Worm (Caenorhabditis elegans) whole organism, young adult: ENCODE results near the gene nhr-36.
A peak's percentile ranks its signal among the peaks of the same experiment; 100 is the strongest.

Source experiments
- B0019.2 ChIP-seq: fragments of 200-800 bp; sonication (Bioruptor generic); conservative IDR thresholded peaks from 2 replicates; pipeline ENCODE4 v1.3.6; 2022; ENCODE audit warnings: missing genetic modification reagents, missing genetic modification characterization, missing compliant biosample characterization
- F23B12.7 ChIP-seq: sonication (generic microtip); optimal IDR thresholded peaks from 2 replicates; lab custom pipeline; 2017; ENCODE audit warnings: missing genetic modification characterization, mild to moderate bottlenecking, missing compliant biosample characterization, antibody characterized with exemption, moderate library complexity; ENCODE audit not compliant: insufficient read depth
- K12H6.12 ChIP-seq: fragments of 200-800 bp; sonication (Bioruptor generic); optimal IDR thresholded peaks from 2 replicates; lab custom pipeline; 2018; ENCODE audit warnings: mild to moderate bottlenecking, missing genetic modification characterization, missing compliant biosample characterization
- Y53F4B.3 ChIP-seq: fragments of 200-800 bp; sonication (Bioruptor generic); IDR thresholded peaks from 2 replicates; pipeline ENCODE4 v1.3.6; 2022; ENCODE audit warnings: missing genetic modification reagents, missing genetic modification characterization, missing compliant biosample characterization
- aptf-3 ChIP-seq: fragments of 200-800 bp; sonication (Bioruptor generic); IDR thresholded peaks from 2 replicates; pipeline ENCODE4 v1.3.6; 2022; ENCODE audit warnings: missing genetic modification characterization, missing compliant biosample characterization
- atf-7 ChIP-seq: sonication (generic microtip); optimal IDR thresholded peaks from 2 replicates; lab custom pipeline; 2017; ENCODE audit warnings: mild to moderate bottlenecking, missing genetic modification characterization, missing compliant biosample characterization
- die-1 ChIP-seq: sonication (generic microtip); optimal IDR thresholded peaks from 2 replicates; lab custom pipeline; 2016; ENCODE audit warnings: missing genotype, mild to moderate bottlenecking, missing genetic modification characterization, missing compliant biosample characterization
- egl-18 ChIP-seq: fragments of 200-800 bp; sonication (Bioruptor generic); IDR thresholded peaks from 2 replicates; pipeline ENCODE4 v1.3.6; 2022; ENCODE audit warnings: missing genetic modification reagents, missing genetic modification characterization, missing compliant biosample characterization
- hmg-1.2 ChIP-seq: fragments of 200-800 bp; sonication (Bioruptor generic); IDR thresholded peaks from 2 replicates; pipeline ENCODE4 v1.3.6; 2022; ENCODE audit warnings: missing genetic modification reagents, missing genetic modification characterization, missing compliant biosample characterization
- lag-1 ChIP-seq: fragments of 200-800 bp; sonication (Bioruptor generic); IDR thresholded peaks from 2 replicates; pipeline ENCODE4 v1.3.6; 2022; ENCODE audit warnings: missing genetic modification reagents, missing genetic modification characterization, missing compliant biosample characterization
- nhr-120 ChIP-seq: fragments of 200-800 bp; sonication (Bioruptor generic); IDR thresholded peaks from 2 replicates; pipeline ENCODE4 v1.3.6; 2022; ENCODE audit warnings: missing genetic modification characterization, missing compliant biosample characterization
- nhr-179 ChIP-seq: sonication (generic microtip); optimal IDR thresholded peaks from 2 replicates; lab custom pipeline; 2016; ENCODE audit warnings: mild to moderate bottlenecking, missing genetic modification characterization, missing compliant biosample characterization
- nhr-27 ChIP-seq: fragments of 200-800 bp; sonication (Bioruptor generic); optimal IDR thresholded peaks from 2 replicates; lab custom pipeline; 2018; ENCODE audit warnings: mild to moderate bottlenecking, missing genetic modification characterization, moderate library complexity, missing compliant biosample characterization
- nhr-80 ChIP-seq: sonication (generic microtip); optimal IDR thresholded peaks from 2 replicates; lab custom pipeline; 2016; ENCODE audit warnings: missing genetic modification characterization, missing compliant biosample characterization
- pbrm-1 ChIP-seq: fragments of 200-800 bp; sonication (Bioruptor generic); IDR thresholded peaks from 2 replicates; pipeline ENCODE4 v1.3.6; 2022; ENCODE audit warnings: missing genetic modification reagents, missing genetic modification characterization, missing compliant biosample characterization
- rpc-1 ChIP-seq, 2 experiments: fragments of 150-350 bp in 1 of 2; sonication (generic microtip) in 1 of 2; optimal IDR thresholded peaks; 2 replicates each; lab custom pipeline; 2014 to 2018; ENCODE audit warnings: missing biosample characterization in 1 of 2, missing genetic modification characterization in 1 of 2, missing genetic modification reagents in 1 of 2, missing genotype in 1 of 2
- snpc-4 ChIP-seq, 5 experiments: fragments of 150-350 bp in 1 of 5; sonication (generic microtip) in 4 of 5; optimal IDR thresholded peaks; 2 replicates each; lab custom pipeline; 2014 to 2018; ENCODE audit warnings: missing genetic modification characterization in 5 of 5, missing biosample characterization in 3 of 5, antibody characterized with exemption in 2 of 5, mild to moderate bottlenecking in 2 of 5, missing compliant biosample characterization in 2 of 5, missing genotype in 2 of 5, moderate library complexity in 2 of 5, missing genetic modification reagents in 1 of 5
- ztf-18 ChIP-seq: sonication (generic microtip); optimal IDR thresholded peaks from 2 replicates; lab custom pipeline; 2016; ENCODE audit warnings: missing genotype, mild to moderate bottlenecking, missing genetic modification characterization, missing compliant biosample characterization

nhr-36 gene

DNA sequence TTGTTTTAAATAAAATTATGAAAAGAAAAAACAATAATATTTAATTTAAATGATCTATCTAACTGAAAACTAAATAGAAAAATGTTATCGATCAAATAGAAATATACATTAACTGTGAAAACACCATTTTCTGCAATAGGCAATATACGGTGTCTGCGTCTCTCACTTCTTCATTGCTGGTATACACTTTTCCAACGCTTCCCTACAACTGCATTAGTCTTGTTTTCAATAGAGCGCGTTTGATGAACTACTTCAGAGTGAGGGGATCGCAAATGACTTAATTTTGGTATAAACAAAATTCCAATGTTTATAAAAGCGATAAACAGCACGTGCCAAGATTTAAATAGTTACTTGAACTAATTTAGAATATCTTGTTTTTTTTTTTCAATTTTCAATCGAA lies 48.9 kb downstream of the nhr-36 start (continued):
- TF ChIP-seq egl-18 (no peak), nhr-120 (no peak), hmg-1.2 (GFP tag; lab: Robert Waterston, UW) (peak; percentile 74; the same call in 1 of the 2 replicates), K12H6.12 (peak; percentile 8), nhr-179 (tag; lab: Kevin White, UChicago) (no peak), nhr-80 (tag; lab: Kevin White, UChicago) (peak; percentile 76), ztf-18 (tag; lab: Kevin White, UChicago) (peak; percentile 22), snpc-4 (GFP tag; optimal IDR thresholded peaks at IDR 0.05; lab: Kevin White, UChicago) (no peak), snpc-4 (tag; optimal IDR thresholded peaks at IDR 0.05; lab: Kevin White, UChicago) (peak in 1 of 4 experiments; percentile 60), pbrm-1 (GFP tag; lab: Robert Waterston, UW) (no peak), nhr-27 (no peak), rpc-1 (optimal IDR thresholded peaks at IDR 0.05; lab: Kevin White, UChicago) (no peak), rpc-1 (tag; optimal IDR thresholded peaks at IDR 0.05; lab: Kevin White, UChicago) (no peak), aptf-3 (GFP tag; lab: Robert Waterston, UW) (no peak), B0019.2 (no peak), Y53F4B.3 (GFP tag; lab: Robert Waterston, UW) (no peak), F23B12.7 (tag; lab: Kevin White, UChicago) (peak; percentile 35)

- peak; percentile 69 for TF ChIP-seq hmg-1.2 (GFP tag; lab: Robert Waterston, UW)
- TF ChIP-seq lag-1 (GFP tag; lab: Robert Waterston, UW), result 0 out of 2 replicates have a peak, but pooled peaks have one; percentile 19
- no peak for TF ChIP-seq die-1 (tag; lab: Kevin White, UChicago)
- TF ChIP-seq atf-7 (tag; lab: Kevin White, UChicago), result no peak
These were observed 52.5 kb downstream of the nhr-36 start for ce11 chrV:9208878-9209277.
